Fruit fly (Drosophila melanogaster) S2 (cell line): ENCODE measurements around the gene CG44329.

Source experiments
- CG8478 ChIP-seq: fragments of >200 bp; optimal IDR thresholded peaks from 2 replicates; lab custom pipeline; 2018
- CTCF ChIP-seq, 2 experiments: fragments of >200 bp; optimal IDR thresholded peaks; 2 replicates each; lab custom pipeline; 2018

CG44329 gene

dm6 chrX:5812877-5813276 lies at the start of gene CG44329:
TSS of gene CG44329 (minus strand) at chrX:5812977.
- TF ChIP-seq CTCF (optimal IDR thresholded peaks at IDR 0.05; lab: Kevin White, UChicago) (no peak), CG8478 (lab: Kevin White, UChicago) (no peak)

dm6 chrX:5853461-5853860 lies 40.7 kb upstream of the CG44329 start, which contains the start of gene CG43136:
TSS of gene CG43136 (plus strand) at chrX:5853761.
- TF ChIP-seq CTCF (optimal IDR thresholded peaks at IDR 0.05; lab: Kevin White, UChicago) = no peak
- no peak for TF ChIP-seq CG8478 (lab: Kevin White, UChicago)

- no peak for TF ChIP-seq CG8478 (lab: Kevin White, UChicago)
- TF ChIP-seq CTCF (optimal IDR thresholded peaks at IDR 0.05; lab: Kevin White, UChicago) = no peak
Observed at dm6 chrX:5852677-5853076, 39.9 kb upstream of the CG44329 start.

- TF ChIP-seq CTCF (optimal IDR thresholded peaks at IDR 0.05; lab: Kevin White, UChicago) (no peak), CG8478 (lab: Kevin White, UChicago) (no peak)
Observed at dm6 chrX:5847544-5847943, 34.8 kb upstream of the CG44329 start.

- no peak for TF ChIP-seq CG8478 (lab: Kevin White, UChicago)
- no peak for TF ChIP-seq CTCF (optimal IDR thresholded peaks at IDR 0.05; lab: Kevin White, UChicago)
Observed at dm6 chrX:5844980-5845379, 32.2 kb upstream of the CG44329 start, which contains the start of gene CG12729. TSS of gene CG12729 (plus strand) at chrX:5845280.

- no peak for TF ChIP-seq CTCF (optimal IDR thresholded peaks at IDR 0.05; lab: Kevin White, UChicago)
- no peak for TF ChIP-seq CG8478 (lab: Kevin White, UChicago)
Observed at dm6 chrX:5839737-5840136, 27.0 kb upstream of the CG44329 start.

- no peak for TF ChIP-seq CG8478 (lab: Kevin White, UChicago)
- no peak for TF ChIP-seq CTCF (optimal IDR thresholded peaks at IDR 0.05; lab: Kevin White, UChicago)
Observed at dm6 chrX:5819972-5820371, 7.2 kb upstream of the CG44329 start.

- no peak for TF ChIP-seq CG8478 (lab: Kevin White, UChicago)
- no peak for TF ChIP-seq CTCF (optimal IDR thresholded peaks at IDR 0.05; lab: Kevin White, UChicago)
Observed at dm6 chrX:5818428-5818827, 5.7 kb upstream of the CG44329 start, which contains the start of gene CG15765. TSS of gene CG15765 (plus strand) at chrX:5818559.

- peak; percentile 65 to 72 for TF ChIP-seq CTCF (optimal IDR thresholded peaks at IDR 0.05; lab: Kevin White, UChicago)
- TF ChIP-seq CG8478 (lab: Kevin White, UChicago) = no peak
Observed at dm6 chrX:5817191-5817590, 4.4 kb upstream of the CG44329 start.

dm6 chrX:5815720-5816119 lies 2.9 kb upstream of the CG44329 start, which contains the start of gene AgmNAT:
TSS of gene AgmNAT (minus strand) at chrX:5815820.
- TF ChIP-seq CG8478 (lab: Kevin White, UChicago) (no peak), CTCF (optimal IDR thresholded peaks at IDR 0.05; lab: Kevin White, UChicago) (no peak)

- TF ChIP-seq CG8478 (lab: Kevin White, UChicago) (no peak), CTCF (optimal IDR thresholded peaks at IDR 0.05; lab: Kevin White, UChicago) (no peak)
Observed at dm6 chrX:5808654-5809053, 4.1 kb downstream of the CG44329 start, which contains the start of gene Prosbeta2R1. TSS of gene Prosbeta2R1 (plus strand) at chrX:5808954.

dm6 chrX:5804377-5804776 lies 8.4 kb downstream of the CG44329 start, which contains the start of gene Cpr5C:
TSS of gene Cpr5C (plus strand) at chrX:5804677.
- TF ChIP-seq CTCF (optimal IDR thresholded peaks at IDR 0.05; lab: Kevin White, UChicago) = no peak
- no peak for TF ChIP-seq CG8478 (lab: Kevin White, UChicago)

- TF ChIP-seq CTCF (optimal IDR thresholded peaks at IDR 0.05; lab: Kevin White, UChicago) = no peak
- no peak for TF ChIP-seq CG8478 (lab: Kevin White, UChicago)
Observed at dm6 chrX:5800634-5801033, 12.1 kb downstream of the CG44329 start.

dm6 chrX:5791840-5792239 lies 20.9 kb downstream of the CG44329 start, which contains the start of gene CG12239:
TSS of gene CG12239 (plus strand) at chrX:5792140.
- TF ChIP-seq CG8478 (lab: Kevin White, UChicago) = no peak
- TF ChIP-seq CTCF (optimal IDR thresholded peaks at IDR 0.05; lab: Kevin White, UChicago) = no peak

- no peak for TF ChIP-seq CG8478 (lab: Kevin White, UChicago)
- TF ChIP-seq CTCF (optimal IDR thresholded peaks at IDR 0.05; lab: Kevin White, UChicago) = no peak
Observed at dm6 chrX:5789187-5789586, 23.6 kb downstream of the CG44329 start, which contains the start of gene CG15767. TSS of gene CG15767 (plus strand) at chrX:5789487.

dm6 chrX:5786559-5786958 lies 26.2 kb downstream of the CG44329 start:
- TF ChIP-seq CTCF (optimal IDR thresholded peaks at IDR 0.05; lab: Kevin White, UChicago) (no peak), CG8478 (lab: Kevin White, UChicago) (no peak)
